Fruit fly (Drosophila melanogaster) whole organism, embryonic: ENCODE data around the gene ATPsynB.
A peak's percentile ranks its signal among the peaks of the same experiment; 100 is the strongest.

Experiments
- Atf3 ChIP-seq: fragments of 200-800 bp; sonication (Bioruptor generic); optimal IDR thresholded peaks from 3 replicates; lab custom pipeline; 2016; ENCODE audit warnings: missing biosample characterization, missing genetic modification characterization
- BEAF-32 ChIP-seq: fragments of 200-800 bp; sonication (Bioruptor generic); optimal IDR thresholded peaks from 3 replicates; lab custom pipeline; 2017; ENCODE audit warnings: missing biosample characterization, missing genetic modification characterization, mild to moderate bottlenecking, moderate library complexity, missing genetic modification reagents
- Bgb ChIP-seq: fragments of 200-800 bp; sonication (Bioruptor generic); IDR thresholded peaks from 2 replicates; pipeline ENCODE4 v1.3.6; 2022; ENCODE audit warnings: missing biosample characterization, missing genetic modification characterization; ENCODE audit not compliant: partially characterized antibody
- CG11560 ChIP-seq: fragments of 200-800 bp; sonication (Bioruptor generic); IDR thresholded peaks from 3 replicates; pipeline ENCODE4 v1.3.6; 2022; ENCODE audit warnings: missing biosample characterization, missing genetic modification characterization
- CG1233 ChIP-seq: fragments of 200-800 bp; sonication (Bioruptor generic); optimal IDR thresholded peaks from 4 replicates; lab custom pipeline; 2018; ENCODE audit warnings: missing biosample characterization, mild to moderate bottlenecking, missing genetic modification characterization
- CG14441 ChIP-seq: fragments of 200-800 bp; sonication (Bioruptor generic); IDR thresholded peaks from 2 replicates; pipeline ENCODE4 v1.3.6; 2022; ENCODE audit warnings: missing biosample characterization, missing genetic modification characterization
- CG14667 ChIP-seq: fragments of 200-800 bp; sonication (Bioruptor generic); IDR thresholded peaks from 2 replicates; pipeline ENCODE4 v1.3.6; 2022; ENCODE audit warnings: missing biosample characterization, missing genetic modification characterization
- CG14860 ChIP-seq: fragments of 200-800 bp; sonication (Bioruptor generic); IDR thresholded peaks from 3 replicates; pipeline ENCODE4 v1.3.6; 2022; ENCODE audit warnings: missing biosample characterization, missing genetic modification characterization; ENCODE audit not compliant: partially characterized antibody
- CG1602 ChIP-seq: fragments of 200-800 bp; sonication (Bioruptor generic); optimal IDR thresholded peaks from 3 replicates; lab custom pipeline; 2016; ENCODE audit warnings: missing biosample characterization, missing genetic modification characterization
- CG1603 ChIP-seq: fragments of 200-800 bp; sonication (Bioruptor generic); optimal IDR thresholded peaks from 2 replicates; lab custom pipeline; 2019; ENCODE audit warnings: missing biosample characterization, mild to moderate bottlenecking, missing genetic modification characterization, moderate library complexity
- CG16815 ChIP-seq: fragments of 200-800 bp; sonication (Bioruptor generic); optimal IDR thresholded peaks from 3 replicates; lab custom pipeline; 2017; ENCODE audit warnings: missing biosample characterization, mild to moderate bottlenecking, missing genetic modification characterization
- CG16863 ChIP-seq: fragments of 200-800 bp; sonication (Bioruptor generic); optimal IDR thresholded peaks from 3 replicates; lab custom pipeline; 2016; ENCODE audit warnings: missing biosample characterization, missing genetic modification characterization
- CG17361 ChIP-seq: fragments of 200-800 bp; sonication (Bioruptor generic); IDR thresholded peaks from 3 replicates; pipeline ENCODE4 v1.3.6; 2022; ENCODE audit warnings: missing biosample characterization, missing genetic modification characterization
- CG17612 ChIP-seq: fragments of 200-800 bp; sonication (Bioruptor generic); IDR thresholded peaks from 2 replicates; pipeline ENCODE4 v1.3.6; 2022; ENCODE audit warnings: missing biosample characterization, missing genetic modification characterization
- CG17802 ChIP-seq: fragments of 200-800 bp; sonication (Bioruptor generic); optimal IDR thresholded peaks from 2 replicates; lab custom pipeline; 2018; ENCODE audit warnings: missing biosample characterization, mild to moderate bottlenecking, missing genetic modification characterization, moderate library complexity
- CG18262 ChIP-seq: fragments of 200-800 bp; optimal IDR thresholded peaks from 3 replicates; lab custom pipeline; 2019; ENCODE audit warnings: missing biosample characterization, mild to moderate bottlenecking, missing genetic modification characterization, moderate library complexity
- CG32772 ChIP-seq: fragments of 200-800 bp; sonication (Bioruptor generic); IDR thresholded peaks from 2 replicates; pipeline ENCODE4 v1.3.6; 2022; ENCODE audit warnings: missing biosample characterization, missing genetic modification characterization
- CG3995 ChIP-seq: fragments of 200-800 bp; sonication (Bioruptor generic); optimal IDR thresholded peaks from 3 replicates; lab custom pipeline; 2016; ENCODE audit warnings: missing biosample characterization, missing genetic modification characterization
- CG4360 ChIP-seq: fragments of 200-800 bp; sonication (Bioruptor generic); IDR thresholded peaks from 2 replicates; pipeline ENCODE4 v1.3.6; 2022; ENCODE audit warnings: missing biosample characterization, missing genetic modification characterization
- CG6654 ChIP-seq: fragments of 200-800 bp; sonication (Bioruptor generic); optimal IDR thresholded peaks from 2 replicates; lab custom pipeline; 2017; ENCODE audit warnings: missing biosample characterization, mild to moderate bottlenecking, missing genetic modification characterization
- CG7271 ChIP-seq: fragments of 200-800 bp; sonication (Bioruptor generic); optimal IDR thresholded peaks from 2 replicates; lab custom pipeline; 2018; ENCODE audit warnings: missing biosample characterization, mild to moderate bottlenecking, missing genetic modification characterization, moderate library complexity
- CG7963 ChIP-seq: fragments of 200-800 bp; sonication (Bioruptor generic); IDR thresholded peaks from 3 replicates; pipeline ENCODE4 v1.3.6; 2022; ENCODE audit warnings: missing biosample characterization, missing genetic modification characterization; ENCODE audit not compliant: partially characterized antibody
- CG8089 ChIP-seq: fragments of 200-800 bp; sonication (Bioruptor generic); optimal IDR thresholded peaks from 3 replicates; lab custom pipeline; 2016; ENCODE audit warnings: missing biosample characterization, missing genetic modification characterization
- CG8944 ChIP-seq: fragments of 200-800 bp; sonication (Bioruptor generic); optimal IDR thresholded peaks from 3 replicates; lab custom pipeline; 2016; ENCODE audit warnings: missing biosample characterization, missing genetic modification characterization
- CG9215 ChIP-seq: fragments of 200-800 bp; sonication (Bioruptor generic); IDR thresholded peaks from 2 replicates; pipeline ENCODE4 v1.3.6; 2022; ENCODE audit warnings: missing biosample characterization, missing genetic modification characterization
- E2f1 ChIP-seq: fragments of 200-800 bp; sonication (Bioruptor generic); IDR thresholded peaks from 2 replicates; pipeline ENCODE4 v1.3.6; 2022; ENCODE audit warnings: missing biosample characterization, missing genetic modification characterization
- ERR ChIP-seq: fragments of 200-800 bp; sonication (Bioruptor generic); optimal IDR thresholded peaks from 2 replicates; lab custom pipeline; 2016; ENCODE audit warnings: missing biosample characterization, missing genetic modification characterization
- HLHmδ ChIP-seq: fragments of 200-800 bp; sonication (Bioruptor generic); optimal IDR thresholded peaks from 2 replicates; lab custom pipeline; 2018; ENCODE audit warnings: missing biosample characterization, mild to moderate bottlenecking, missing genetic modification characterization, moderate library complexity
- Myb ChIP-seq: fragments of 200-800 bp; sonication (Bioruptor generic); optimal IDR thresholded peaks from 2 replicates; lab custom pipeline; 2016; ENCODE audit warnings: missing biosample characterization, missing genetic modification characterization
- NC2α ChIP-seq: fragments of 200-800 bp; sonication (Bioruptor generic); optimal IDR thresholded peaks from 2 replicates; lab custom pipeline; 2016; ENCODE audit warnings: missing biosample characterization, missing genetic modification characterization
- Nf-YB ChIP-seq: fragments of 200-800 bp; sonication (Bioruptor generic); optimal IDR thresholded peaks from 3 replicates; lab custom pipeline; 2019; ENCODE audit warnings: missing biosample characterization, mild to moderate bottlenecking, missing genetic modification characterization, moderate library complexity
- Ravus ChIP-seq: fragments of 200-800 bp; sonication (Bioruptor generic); IDR thresholded peaks from 2 replicates; pipeline ENCODE4 v1.3.6; 2022; ENCODE audit warnings: missing biosample characterization, missing genetic modification characterization
- Rx ChIP-seq: fragments of 200-800 bp; sonication (Bioruptor generic); IDR thresholded peaks from 2 replicates; pipeline ENCODE4 v1.3.6; 2022; ENCODE audit warnings: missing biosample characterization, missing genetic modification characterization
- Side ChIP-seq: fragments of 200-800 bp; sonication (Bioruptor generic); optimal IDR thresholded peaks from 2 replicates; lab custom pipeline; 2016; ENCODE audit warnings: missing biosample characterization, missing genetic modification characterization
- Six4 ChIP-seq: fragments of 200-800 bp; sonication (Bioruptor generic); optimal IDR thresholded peaks from 2 replicates; lab custom pipeline; 2016; ENCODE audit warnings: missing biosample characterization, missing genetic modification characterization
- Tbp ChIP-seq: fragments of >200 bp; optimal IDR thresholded peaks from 2 replicates; lab custom pipeline; 2018; ENCODE audit warnings: missing biosample characterization, missing genetic modification characterization
- abd-A ChIP-seq: fragments of 200-800 bp; sonication (Bioruptor generic); optimal IDR thresholded peaks from 3 replicates; lab custom pipeline; 2019; ENCODE audit warnings: missing biosample characterization, mild to moderate bottlenecking, missing genetic modification characterization, moderate library complexity
- aop ChIP-seq: fragments of 200-800 bp; sonication (Bioruptor generic); IDR thresholded peaks from 2 replicates; pipeline ENCODE4 v1.3.6; 2022; ENCODE audit warnings: missing biosample characterization, missing genetic modification characterization
- br ChIP-seq: fragments of >200 bp; optimal IDR thresholded peaks from 2 replicates; lab custom pipeline; 2017
- btn ChIP-seq: fragments of 200-800 bp; sonication (Bioruptor generic); optimal IDR thresholded peaks from 2 replicates; lab custom pipeline; 2016; ENCODE audit warnings: missing biosample characterization, missing genetic modification characterization
- caup ChIP-seq: fragments of 200-800 bp; sonication (Bioruptor generic); optimal IDR thresholded peaks from 3 replicates; lab custom pipeline; 2017; ENCODE audit warnings: missing biosample characterization, mild to moderate bottlenecking, missing genetic modification characterization, moderate library complexity; ENCODE audit not compliant: severe bottlenecking
- ewg ChIP-seq: fragments of 200-800 bp; sonication (Bioruptor generic); optimal IDR thresholded peaks from 3 replicates; lab custom pipeline; 2017; ENCODE audit warnings: mild to moderate bottlenecking, missing biosample characterization, missing genetic modification reagents, missing genetic modification characterization
- gce ChIP-seq: fragments of 200-800 bp; sonication (Bioruptor generic); IDR thresholded peaks from 3 replicates; pipeline ENCODE4 v1.3.6; 2022; ENCODE audit warnings: missing biosample characterization, missing genetic modification characterization
- gcm2 ChIP-seq: fragments of 200-800 bp; sonication (Bioruptor generic); optimal IDR thresholded peaks from 2 replicates; lab custom pipeline; 2016; ENCODE audit warnings: missing biosample characterization, missing genetic modification characterization
- gfzf ChIP-seq: fragments of 200-800 bp; sonication (Bioruptor generic); optimal IDR thresholded peaks from 2 replicates; lab custom pipeline; 2016; ENCODE audit warnings: missing biosample characterization, mild to moderate bottlenecking, missing genetic modification characterization, moderate library complexity
- nom ChIP-seq: fragments of 200-800 bp; sonication (Bioruptor generic); optimal IDR thresholded peaks from 2 replicates; lab custom pipeline; 2017; ENCODE audit warnings: missing biosample characterization, missing genetic modification characterization, mild to moderate bottlenecking, moderate library complexity, missing genetic modification reagents
- sim ChIP-seq: fragments of 200-800 bp; sonication (Bioruptor generic); IDR thresholded peaks from 2 replicates; pipeline ENCODE4 v1.3.6; 2022; ENCODE audit warnings: missing biosample characterization, missing genetic modification characterization
- tin ChIP-seq: fragments of 200-800 bp; sonication (Bioruptor generic); optimal IDR thresholded peaks from 3 replicates; lab custom pipeline; 2016; ENCODE audit warnings: missing biosample characterization, missing genetic modification characterization
- tio ChIP-seq: fragments of 200-800 bp; sonication (Bioruptor generic); optimal IDR thresholded peaks from 2 replicates; lab custom pipeline; 2017; ENCODE audit warnings: missing biosample characterization, missing genetic modification characterization, inconsistent platforms
- z ChIP-seq: fragments of 200-800 bp; sonication (Bioruptor generic); IDR thresholded peaks from 3 replicates; pipeline ENCODE4 v1.3.6; 2022; ENCODE audit warnings: missing biosample characterization, missing genetic modification characterization
- zen2 ChIP-seq: fragments of 200-800 bp; sonication (Bioruptor generic); IDR thresholded peaks from 3 replicates; pipeline ENCODE4 v1.3.6; 2022; ENCODE audit warnings: missing biosample characterization, missing genetic modification characterization; ENCODE audit not compliant: partially characterized antibody
- zfh1 ChIP-seq: fragments of 200-800 bp; sonication (Bioruptor generic); IDR thresholded peaks from 3 replicates; pipeline ENCODE4 v1.3.6; 2022; ENCODE audit warnings: missing biosample characterization, missing genetic modification characterization

ATPsynB gene

DNA sequence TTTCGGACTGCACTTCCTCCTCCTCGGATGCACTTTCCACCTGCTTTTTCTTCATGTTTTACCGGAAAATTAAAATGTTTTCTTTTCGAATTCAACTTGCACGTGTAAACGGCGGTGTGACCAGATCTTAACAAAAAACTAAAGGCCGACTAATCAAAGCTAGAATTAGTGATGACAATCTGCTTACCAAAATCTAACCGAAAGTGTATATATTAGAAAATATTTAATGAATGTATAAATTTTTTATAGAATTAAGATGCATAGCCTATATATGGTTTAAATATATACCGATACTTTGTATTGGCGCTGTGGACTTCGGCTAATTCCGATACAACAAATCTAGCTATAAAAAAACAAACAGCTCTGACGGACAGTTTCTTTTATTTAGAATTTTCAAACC lies 10.9 kb upstream of the ATPsynB start, which contains the start of the genes CG18178 and CG14174 (continued):
- TF ChIP-seq btn (GFP tag; lab: Kevin White, UChicago) (no peak), CG14441 (GFP tag; lab: Robert Waterston, UW) (peak; percentile 42; the same call in 1 of the 2 replicates), E2f1 (GFP tag; lab: Robert Waterston, UW) (peak; percentile 59; the same call in 1 of the 2 replicates), CG32772 (GFP tag; lab: Robert Waterston, UW) (no peak), caup (GFP tag; lab: Kevin White, UChicago) (peak; percentile 57), gcm2 (GFP tag; lab: Kevin White, UChicago) (no peak), CG1603 (tag; lab: Kevin White, UChicago) (no peak), CG14667 (peak; percentile 55), ERR (GFP tag; lab: Kevin White, UChicago) (no peak), CG16815 (GFP tag; lab: Kevin White, UChicago) (peak; percentile 47), CG8944 (no peak), abd-A (tag; lab: Kevin White, UChicago) (no peak), CG18262 (peak; percentile 78), CG14860 (no peak), zfh1 (GFP tag; lab: Robert Waterston, UW) (peak; percentile 70), CG8089 (GFP tag; lab: Kevin White, UChicago) (no peak), Atf3 (GFP tag; lab: Kevin White, UChicago) (no peak), tio (no peak), gce (no peak), CG1233 (peak; percentile 20), br (lab: Kevin White, UChicago) (no peak), zen2 (GFP tag; lab: Robert Waterston, UW) (no peak), CG9215 (peak; percentile 36), CG17802 (peak; percentile 54), CG11560 (tag; lab: Robert Waterston, UW) (no peak), CG1602 (GFP tag; lab: Kevin White, UChicago) (peak; percentile 71), Ravus (GFP tag; lab: Robert Waterston, UW) (no peak), BEAF-32 (GFP tag; lab: Kevin White, UChicago) (peak; percentile 61), CG3995 (GFP tag; lab: Kevin White, UChicago) (peak; percentile 2), Six4 (peak; percentile 51), z (GFP tag; lab: Robert Waterston, UW) (no peak), Myb (GFP tag; lab: Kevin White, UChicago) (no peak), gfzf (GFP tag; lab: Kevin White, UChicago) (peak; percentile 58), Tbp (GFP tag; lab: Kevin White, UChicago) (no peak), nom (peak; percentile 34), Rx (GFP tag; lab: Robert Waterston, UW) (no peak), CG7271 (tag; lab: Kevin White, UChicago) (no peak), NC2α (GFP tag; lab: Kevin White, UChicago) (no peak), sim (no peak), CG17361 (GFP tag; lab: Robert Waterston, UW) (peak; percentile 89), ewg (GFP tag; lab: Kevin White, UChicago) (peak; percentile 34), Bgb (GFP tag; lab: Robert Waterston, UW) (no peak), aop (GFP tag; lab: Robert Waterston, UW) (no peak), tin (GFP tag; lab: Kevin White, UChicago) (peak; percentile 72), CG4360 (no peak), CG16863 (GFP tag; lab: Kevin White, UChicago) (no peak), CG6654 (GFP tag; lab: Kevin White, UChicago) (no peak), CG7963 (GFP tag; lab: Robert Waterston, UW) (no peak), HLHmδ (GFP tag; lab: Kevin White, UChicago) (no peak), Side (GFP tag; lab: Kevin White, UChicago) (no peak), Nf-YB (GFP tag; lab: Kevin White, UChicago) (peak; percentile 50), CG17612 (no peak)
